Fruit fly (Drosophila melanogaster) whole organism, adult: ENCODE measurements around the gene sstn.

ENCODE experiments used
- CG11617 ChIP-seq: fragments of 200-800 bp; sonication (Bioruptor generic); optimal IDR thresholded peaks from 2 replicates; lab custom pipeline; 2017; ENCODE audit warnings: mild to moderate bottlenecking, missing biosample characterization, missing genetic modification reagents, missing genetic modification characterization
- CG12768 ChIP-seq: fragments of 200-800 bp; sonication (Bioruptor generic); optimal IDR thresholded peaks from 2 replicates; lab custom pipeline; 2017; ENCODE audit warnings: missing biosample characterization, missing genetic modification characterization, mild to moderate bottlenecking, moderate library complexity, missing genetic modification reagents
- CG14711 ChIP-seq: fragments of 200-800 bp; sonication (Bioruptor generic); optimal IDR thresholded peaks from 2 replicates; lab custom pipeline; 2018; ENCODE audit warnings: missing biosample characterization, mild to moderate bottlenecking, missing genetic modification characterization, moderate library complexity
- CG1620 ChIP-seq: fragments of 200-800 bp; sonication (Bioruptor generic); optimal IDR thresholded peaks from 2 replicates; lab custom pipeline; 2016; ENCODE audit warnings: missing biosample characterization, missing genetic modification characterization
- CG33017 ChIP-seq: fragments of 200-800 bp; sonication (Bioruptor generic); optimal IDR thresholded peaks from 2 replicates; lab custom pipeline; 2018; ENCODE audit warnings: missing biosample characterization, mild to moderate bottlenecking, missing genetic modification characterization, moderate library complexity
- CG5204 ChIP-seq: fragments of 200-800 bp; sonication (Bioruptor generic); optimal IDR thresholded peaks from 2 replicates; lab custom pipeline; 2016; ENCODE audit warnings: missing biosample characterization, missing genetic modification characterization
- CG7045 ChIP-seq: fragments of 200-800 bp; sonication (Bioruptor generic); optimal IDR thresholded peaks from 2 replicates; lab custom pipeline; 2017; ENCODE audit warnings: missing biosample characterization, mild to moderate bottlenecking, missing genetic modification characterization
- CG7101 ChIP-seq: fragments of 200-800 bp; sonication (Bioruptor generic); optimal IDR thresholded peaks from 2 replicates; lab custom pipeline; 2018; ENCODE audit warnings: missing biosample characterization, mild to moderate bottlenecking, missing genetic modification characterization, moderate library complexity
- Clk ChIP-seq: fragments of 200-800 bp; sonication (Bioruptor generic); optimal IDR thresholded peaks from 2 replicates; lab custom pipeline; 2017; ENCODE audit warnings: missing biosample characterization, missing genetic modification characterization
- Crg-1 ChIP-seq: fragments of 200-800 bp; sonication (Bioruptor generic); optimal IDR thresholded peaks from 2 replicates; lab custom pipeline; 2016; ENCODE audit warnings: missing biosample characterization, missing genetic modification characterization
- Hr96 ChIP-seq: fragments of 200-800 bp; sonication (Bioruptor generic); optimal IDR thresholded peaks from 2 replicates; lab custom pipeline; 2016; ENCODE audit warnings: missing biosample characterization, missing genetic modification characterization
- Mnt ChIP-seq: fragments of 200-800 bp; sonication (Bioruptor generic); optimal IDR thresholded peaks from 2 replicates; lab custom pipeline; 2016; ENCODE audit warnings: missing biosample characterization, mild to moderate bottlenecking, missing genetic modification characterization
- bab1 ChIP-seq: fragments of 200-800 bp; sonication (Bioruptor generic); optimal IDR thresholded peaks from 3 replicates; lab custom pipeline; 2019; ENCODE audit warnings: missing biosample characterization, mild to moderate bottlenecking, missing genetic modification characterization, moderate library complexity
- cic ChIP-seq: fragments of 200-800 bp; sonication (Bioruptor generic); optimal IDR thresholded peaks from 2 replicates; lab custom pipeline; 2017; ENCODE audit warnings: missing biosample characterization, mild to moderate bottlenecking, missing genetic modification characterization, moderate library complexity
- cnc ChIP-seq, 2 experiments: fragments of >200 bp; optimal IDR thresholded peaks; 2 replicates each; lab custom pipeline; 2017
- kay ChIP-seq: fragments of 200-800 bp; sonication (Bioruptor generic); peaks from one replicate; lab custom pipeline; 2016; ENCODE audit warnings: missing biosample characterization, missing genetic modification characterization, borderline replicate concordance
- ovo ChIP-seq: fragments of 200-800 bp; sonication (Bioruptor generic); optimal IDR thresholded peaks from 2 replicates; lab custom pipeline; 2016; ENCODE audit warnings: missing biosample characterization, missing genetic modification characterization
- pad ChIP-seq: fragments of 200-800 bp; sonication (Bioruptor generic); optimal IDR thresholded peaks from 3 replicates; lab custom pipeline; 2017; ENCODE audit warnings: missing biosample characterization, missing genetic modification characterization, mild to moderate bottlenecking, moderate library complexity, missing genetic modification reagents
- tj ChIP-seq: fragments of 200-800 bp; sonication (Bioruptor generic); optimal IDR thresholded peaks from 3 replicates; lab custom pipeline; 2017; ENCODE audit warnings: missing biosample characterization, mild to moderate bottlenecking, missing genetic modification characterization, moderate library complexity
- toe ChIP-seq: fragments of 200-800 bp; sonication (Bioruptor generic); optimal IDR thresholded peaks from 2 replicates; lab custom pipeline; 2016; ENCODE audit warnings: missing biosample characterization, missing genetic modification characterization

The sstn gene

DNA sequence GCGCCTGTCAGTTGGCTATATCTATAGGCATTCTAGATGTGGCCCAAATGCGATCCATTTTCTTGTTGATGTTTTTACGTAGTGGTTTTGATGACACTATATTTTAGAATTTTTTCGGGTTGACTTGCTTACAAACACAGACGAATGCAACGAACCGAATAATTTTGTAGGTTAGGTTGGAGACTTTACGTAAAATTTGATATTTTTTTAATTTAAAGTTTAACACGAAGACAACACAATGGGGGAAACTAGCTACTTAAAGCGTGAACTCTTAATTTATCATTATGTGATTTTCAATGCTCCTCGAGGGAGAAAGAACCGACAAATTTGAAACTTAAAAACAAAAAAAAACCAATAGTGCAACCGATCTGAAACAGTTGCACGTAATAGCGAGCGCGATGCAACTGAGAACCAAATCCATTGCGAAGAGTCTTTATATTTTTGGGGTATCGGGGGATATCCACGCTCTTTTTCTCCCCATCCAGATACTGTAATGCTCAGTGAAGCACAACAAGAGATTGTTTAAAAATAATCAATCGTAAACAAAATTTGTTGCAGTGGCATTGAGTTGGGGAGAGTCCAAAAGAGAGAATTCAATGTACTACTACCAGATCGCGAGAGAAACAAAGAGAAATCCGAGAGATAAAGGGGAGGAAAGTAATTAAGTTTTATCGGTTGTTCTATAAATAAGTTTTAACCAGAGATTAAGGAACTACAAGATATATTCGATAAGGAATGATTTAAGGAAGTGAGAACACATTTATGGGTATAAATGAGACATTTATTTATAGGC is 4.4 kb downstream of the sstn start:
- TF ChIP-seq CG14711 (tag; lab: Kevin White, UChicago) (no peak), cnc (optimal IDR thresholded peaks at IDR 0.05; lab: Kevin White, UChicago) (no peak), Clk (no peak)

DNA sequence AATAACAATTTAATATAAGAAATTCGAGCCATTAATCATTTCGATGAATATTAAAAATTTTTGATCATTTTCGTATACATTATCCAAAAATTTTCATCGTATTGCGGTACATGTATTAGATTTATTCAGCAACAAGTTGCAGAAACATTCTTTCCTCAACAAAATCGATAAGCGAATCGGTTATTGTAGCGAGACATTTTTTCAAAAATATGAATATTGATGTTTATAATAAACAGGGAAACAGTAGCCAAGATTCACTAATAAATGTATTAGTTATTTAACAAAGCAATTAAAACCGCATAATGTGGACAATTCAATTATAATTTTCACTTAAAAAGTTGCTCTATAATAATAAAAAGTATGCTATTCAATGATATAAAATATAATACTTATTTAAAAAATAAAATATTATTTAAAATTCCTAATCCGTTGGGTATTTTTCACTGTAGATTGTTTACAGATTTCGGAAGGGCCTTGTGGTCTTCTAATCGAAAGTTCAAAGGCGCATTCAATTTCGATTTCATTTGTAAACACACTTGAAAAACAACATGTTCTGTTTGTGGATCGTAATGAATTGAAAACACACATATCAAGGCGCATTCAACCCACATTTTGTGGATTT is 5.3 kb downstream of the sstn start:
- TF ChIP-seq CG11617 (no peak), CG7045 (GFP tag; lab: Kevin White, UChicago) (no peak), CG5204 (GFP tag; lab: Kevin White, UChicago) (no peak), ovo (no peak), CG12768 (GFP tag; lab: Kevin White, UChicago) (no peak), CG14711 (tag; lab: Kevin White, UChicago) (no peak), cnc (optimal IDR thresholded peaks at IDR 0.05; lab: Kevin White, UChicago) (no peak), tj (GFP tag; lab: Kevin White, UChicago) (no peak), Mnt (GFP tag; lab: Kevin White, UChicago) (no peak), cic (GFP tag; lab: Kevin White, UChicago) (no peak), pad (GFP tag; lab: Kevin White, UChicago) (no peak), CG7101 (tag; lab: Kevin White, UChicago) (no peak), bab1 (no peak), Crg-1 (GFP tag; lab: Kevin White, UChicago) (no peak), kay (GFP tag; lab: Kevin White, UChicago) (no peak), Hr96 (no peak), CG1620 (GFP tag; lab: Kevin White, UChicago) (no peak), toe (GFP tag; lab: Kevin White, UChicago) (no peak)

DNA sequence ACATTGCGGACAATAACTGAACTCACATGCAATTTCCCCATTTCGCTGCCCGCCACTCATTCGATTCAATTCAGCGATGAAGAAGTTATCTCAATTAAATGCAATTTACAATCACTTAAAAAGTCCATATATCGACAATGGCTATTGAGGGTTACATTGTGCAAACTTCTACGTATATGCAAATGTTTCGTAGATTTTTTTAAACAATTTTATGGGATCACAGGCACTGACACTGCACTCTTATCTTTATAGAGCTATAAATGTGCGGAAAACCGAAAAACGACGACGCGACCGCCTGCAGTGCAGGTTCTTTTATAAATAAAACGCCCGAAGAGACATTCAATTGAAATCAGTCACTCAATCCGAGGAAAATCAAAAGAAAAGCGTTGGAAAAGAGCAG is 6.2 kb downstream of the sstn start:
- TF ChIP-seq kay (GFP tag; lab: Kevin White, UChicago) = peak; percentile 27
- TF ChIP-seq pad (GFP tag; lab: Kevin White, UChicago) = no peak

dm6 chr3L:15084288-15084687 is 10.2 kb downstream of the sstn start:
- TF ChIP-seq CG7045 (GFP tag; lab: Kevin White, UChicago) (no peak), Hr96 (no peak), CG7101 (tag; lab: Kevin White, UChicago) (no peak), CG11617 (no peak), CG33017 (tag; lab: Kevin White, UChicago) (no peak), cic (GFP tag; lab: Kevin White, UChicago) (no peak), Crg-1 (GFP tag; lab: Kevin White, UChicago) (no peak), bab1 (no peak), kay (GFP tag; lab: Kevin White, UChicago) (no peak), cnc (optimal IDR thresholded peaks at IDR 0.05; lab: Kevin White, UChicago) (no peak)

dm6 chr3L:15079278-15079677 is 15.2 kb downstream of the sstn start:
- no peak for TF ChIP-seq CG11617
- TF ChIP-seq cic (GFP tag; lab: Kevin White, UChicago) = peak; percentile 26

DNA sequence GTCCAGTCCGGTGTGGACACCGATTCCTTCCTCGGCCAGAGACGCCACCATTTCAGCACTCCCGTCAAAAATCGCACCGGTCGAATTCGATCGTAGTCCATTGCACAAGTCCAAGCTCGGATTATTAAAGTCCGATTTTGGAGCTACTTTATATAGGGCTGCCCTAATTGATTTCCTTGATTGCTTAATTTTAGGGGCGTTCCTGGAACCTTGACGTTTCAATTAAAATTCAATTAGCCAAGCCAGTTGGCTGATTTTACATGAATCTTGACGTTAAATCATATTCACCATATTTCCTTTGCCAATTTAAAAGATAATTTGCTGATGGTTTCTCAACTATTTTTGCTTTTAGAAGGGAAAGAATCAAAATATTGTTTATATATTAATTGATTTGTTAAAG is 16.2 kb downstream of the sstn start, which contains the start of gene Or71a:
Gene Or71a (minus strand): TSS at position 101 of the 400 bp plus-strand sequence.
- TF ChIP-seq CG14711 (tag; lab: Kevin White, UChicago) = no peak
- TF ChIP-seq kay (GFP tag; lab: Kevin White, UChicago) = no peak
- no peak for TF ChIP-seq cnc (optimal IDR thresholded peaks at IDR 0.05; lab: Kevin White, UChicago)
- TF ChIP-seq CG5204 (GFP tag; lab: Kevin White, UChicago) = no peak
- TF ChIP-seq cic (GFP tag; lab: Kevin White, UChicago) = no peak

DNA sequence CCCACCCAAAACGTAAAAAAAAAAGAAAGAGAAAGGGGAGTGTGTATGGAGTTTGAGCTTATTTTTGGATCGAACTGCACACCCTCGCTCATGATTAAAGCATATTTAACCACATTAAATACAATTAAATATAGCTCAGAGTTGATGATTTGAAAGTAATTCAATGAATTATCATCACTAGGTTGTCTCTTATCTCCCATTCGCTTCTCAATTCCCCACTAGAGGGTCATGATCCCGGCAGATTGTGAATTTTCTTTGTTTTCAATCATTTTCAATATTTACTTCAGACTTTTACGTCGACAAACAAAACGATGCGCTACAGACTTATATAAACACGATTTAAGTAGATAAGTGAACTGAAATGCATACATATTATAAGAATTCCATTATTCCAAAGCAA is 18.1 kb downstream of the sstn start:
- TF ChIP-seq CG33017 (tag; lab: Kevin White, UChicago) (no peak), pad (GFP tag; lab: Kevin White, UChicago) (no peak), Clk (no peak), CG7101 (tag; lab: Kevin White, UChicago) (no peak), cic (GFP tag; lab: Kevin White, UChicago) (no peak), bab1 (no peak), kay (GFP tag; lab: Kevin White, UChicago) (no peak), cnc (optimal IDR thresholded peaks at IDR 0.05; lab: Kevin White, UChicago) (no peak)
